Fruit fly (Drosophila melanogaster): ENCODE data around the gene CREG.

The CREG gene

dm6 chr3R:17404155-17404554 lies 9.7 kb upstream of the CREG start (continued):
- TF ChIP-seq CG2678 (tag; optimal IDR thresholded peaks at IDR 0.05) (peak; percentile 6), B-H1 (GFP tag; IDR thresholded peaks at IDR 0.05) (no peak), gcm (GFP tag; optimal IDR thresholded peaks at IDR 0.05) (no peak), CG34422 (GFP tag; IDR thresholded peaks at IDR 0.05) (no peak), sd (tag; optimal IDR thresholded peaks at IDR 0.05) (no peak), Lim3 (GFP tag; IDR thresholded peaks at IDR 0.05) (no peak), CG3995 (GFP tag; optimal IDR thresholded peaks at IDR 0.05) (no peak), tin (GFP tag; optimal IDR thresholded peaks at IDR 0.05) (no peak), Hmr (GFP tag; optimal IDR thresholded peaks at IDR 0.05) (peak; percentile 66), gem (tag; optimal IDR thresholded peaks at IDR 0.05) (no peak), sr (GFP tag; IDR thresholded peaks at IDR 0.05) (no peak), Doc2 (GFP tag; IDR thresholded peaks at IDR 0.05) (no peak), sob (GFP tag; IDR thresholded peaks at IDR 0.05) (no peak), lbe (GFP tag; optimal IDR thresholded peaks at IDR 0.05) (peak; percentile 75), CG2120 (GFP tag; optimal IDR thresholded peaks at IDR 0.05) (peak; percentile 32), H15 (GFP tag; IDR thresholded peaks at IDR 0.05) (no peak), CG1233 (GFP tag; optimal IDR thresholded peaks at IDR 0.05) (no peak)

DNA sequence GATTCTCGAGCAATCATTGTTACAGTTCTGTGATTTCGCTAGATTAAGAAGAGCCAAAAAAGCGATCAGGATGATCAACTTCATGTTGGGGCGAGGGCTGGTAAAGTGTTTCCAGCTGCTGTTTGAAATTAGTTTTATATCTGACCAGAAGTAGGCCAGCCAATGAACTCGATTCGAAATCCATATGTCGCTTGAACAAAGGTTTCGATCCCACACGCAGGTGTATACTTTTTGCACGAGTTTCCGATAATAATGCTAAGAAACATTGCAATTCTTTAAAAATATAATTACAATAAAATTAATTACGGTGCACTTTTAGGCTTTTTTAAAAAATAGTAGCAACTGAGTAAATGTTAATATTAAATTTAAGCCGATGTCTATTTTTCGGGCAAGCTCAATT lies 9.2 kb upstream of the CREG start, which contains the start of gene CG34280:
Gene CG34280, minus strand, starts transcription at position 101 of the 400 bp plus-strand sequence.
- TF ChIP-seq Camta (GFP tag; optimal IDR thresholded peaks at IDR 0.05) (no peak), Antp (GFP tag; optimal IDR thresholded peaks at IDR 0.05) (no peak)

DNA sequence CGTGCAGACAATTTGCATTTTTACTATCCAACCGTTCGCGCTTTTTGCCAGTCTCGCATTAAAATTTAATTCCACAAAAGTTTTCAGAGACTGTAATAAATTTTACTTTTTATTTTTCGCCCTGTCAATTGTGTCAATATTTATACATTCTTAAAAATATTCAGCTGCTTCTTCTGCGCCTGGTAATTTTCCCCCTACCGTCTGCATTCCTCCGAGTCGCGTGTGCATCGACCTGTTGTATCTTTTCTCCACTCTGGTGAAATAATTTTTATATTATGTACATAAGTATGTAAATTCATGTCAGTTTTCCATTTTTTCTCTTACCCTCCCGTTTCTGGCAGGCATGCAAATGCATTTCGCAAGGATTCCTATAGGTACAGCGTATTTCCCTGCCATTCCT lies 8.7 kb upstream of the CREG start, which contains the start of gene CG34279:
Gene CG34279, minus strand, starts transcription at position 101 of the 400 bp plus-strand sequence.
- no peak for TF ChIP-seq odd (GFP tag; optimal IDR thresholded peaks at IDR 0.05)
- TF ChIP-seq CG10209 (GFP tag; optimal IDR thresholded peaks at IDR 0.05): no peak
- TF ChIP-seq Taf1 (GFP tag; IDR thresholded peaks at IDR 0.05): no peak
- no peak for TF ChIP-seq onecut (GFP tag; IDR thresholded peaks at IDR 0.05)
- no peak for TF ChIP-seq Camta (GFP tag; optimal IDR thresholded peaks at IDR 0.05)
- TF ChIP-seq dati (GFP tag; IDR thresholded peaks at IDR 0.05): no peak
- TF ChIP-seq crol (GFP tag; IDR thresholded peaks at IDR 0.05): no peak
- no peak for TF ChIP-seq Trl (optimal IDR thresholded peaks at IDR 0.05)
- no peak for TF ChIP-seq Trl (GFP tag; optimal IDR thresholded peaks at IDR 0.05)
- no peak for TF ChIP-seq CG12236 (GFP tag; optimal IDR thresholded peaks at IDR 0.05)
- TF ChIP-seq Dip3 (GFP tag; optimal IDR thresholded peaks at IDR 0.05): no peak
- no peak for TF ChIP-seq sqz (GFP tag; optimal IDR thresholded peaks at IDR 0.05)
- no peak for TF ChIP-seq Scr (GFP tag; IDR thresholded peaks at IDR 0.05; ENCODE audit: partially characterized antibody)
- TF ChIP-seq CG10431 (GFP tag; optimal IDR thresholded peaks at IDR 0.05): no peak
- no peak for TF ChIP-seq Dbx (GFP tag; IDR thresholded peaks at IDR 0.05)
- no peak for TF ChIP-seq stwl (tag; optimal IDR thresholded peaks at IDR 0.05)

- peak; percentile 52 for TF ChIP-seq CHES-1-like (GFP tag; optimal IDR thresholded peaks at IDR 0.05)
- peak; percentile 27 for TF ChIP-seq CG18764 (GFP tag; optimal IDR thresholded peaks at IDR 0.05)
- peak; percentile 65 for TF ChIP-seq pnt (GFP tag; optimal IDR thresholded peaks at IDR 0.05)
- peak; percentile 40 for TF ChIP-seq CG10654 (GFP tag; optimal IDR thresholded peaks at IDR 0.05)
- TF ChIP-seq CG7372 (GFP tag; IDR thresholded peaks at IDR 0.05): peak; percentile 98
- TF ChIP-seq slou (GFP tag; optimal IDR thresholded peaks at IDR 0.05): peak; percentile 17
- no peak for TF ChIP-seq CG8478 (optimal IDR thresholded peaks at IDR 0.05)
- TF ChIP-seq seq (GFP tag; IDR thresholded peaks at IDR 0.05): no peak
- no peak for TF ChIP-seq Ssrp (tag; optimal IDR thresholded peaks at IDR 0.05)
- TF ChIP-seq D19A (tag; optimal IDR thresholded peaks at IDR 0.05): no peak
- TF ChIP-seq trh (GFP tag; optimal IDR thresholded peaks at IDR 0.05): no peak
- TF ChIP-seq Mrtf (GFP tag; IDR thresholded peaks at IDR 0.05): peak; percentile 83
- TF ChIP-seq CG7556 (GFP tag; optimal IDR thresholded peaks at IDR 0.05): no peak
- peak; percentile 31 for TF ChIP-seq Dref (GFP tag; IDR thresholded peaks at IDR 0.05)
- peak; percentile 49; the same call in 1 of the 2 replicates for TF ChIP-seq E2f2 (GFP tag; IDR thresholded peaks at IDR 0.05)
- no peak for TF ChIP-seq sens-2 (GFP tag; IDR thresholded peaks at IDR 0.05)
- TF ChIP-seq CG12219 (GFP tag; optimal IDR thresholded peaks at IDR 0.05): peak; percentile 43
- TF ChIP-seq tx (GFP tag; optimal IDR thresholded peaks at IDR 0.05): peak; percentile 35
These were observed 8.0 kb upstream of the CREG start, which contains the start of gene Sur-8 for dm6 chr3R:17402434-17402833. Gene Sur-8 (minus strand): TSS chr3R:17402515.
